Fruit fly (Drosophila melanogaster): ENCODE measurements around the gene Ir76a.

The Ir76a gene

DNA sequence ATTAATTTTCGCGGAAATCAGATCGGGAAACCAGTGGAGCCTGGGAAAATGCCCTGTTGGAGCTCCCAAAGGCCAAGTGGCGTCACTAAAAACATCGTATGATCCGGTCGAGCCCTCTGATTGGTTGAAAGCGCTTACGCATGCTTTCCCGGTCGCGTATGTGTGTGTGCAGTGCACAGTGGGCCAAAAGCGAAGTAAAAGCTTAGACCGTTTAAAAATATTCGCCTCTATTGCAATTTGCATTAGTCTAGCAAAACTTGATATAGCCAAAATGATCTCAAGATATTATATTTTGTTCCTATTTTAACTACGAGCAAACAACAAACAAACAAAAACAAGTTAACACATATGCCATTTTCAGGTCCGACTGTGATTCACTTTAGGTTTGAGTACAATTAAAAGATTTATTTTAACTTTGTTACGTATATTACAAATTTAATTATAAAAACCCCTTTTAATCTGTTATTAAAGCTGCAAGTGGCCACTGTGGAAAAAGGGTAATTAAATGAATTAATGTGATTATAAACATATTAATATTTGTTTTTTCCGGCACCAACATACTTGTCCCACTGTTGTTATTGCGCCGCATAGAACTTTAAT lies 4.8 kb upstream of the Ir76a start (continued):
- TF ChIP-seq CG13624 (GFP tag; optimal IDR thresholded peaks at IDR 0.05) (peak; percentile 85), CG12071 (GFP tag; optimal IDR thresholded peaks at IDR 0.05) (peak; percentile 70), tin (GFP tag; optimal IDR thresholded peaks at IDR 0.05) (peak; percentile 84), caup (GFP tag; optimal IDR thresholded peaks at IDR 0.05; ENCODE audit: severe bottlenecking) (peak; percentile 91), ttk (GFP tag; IDR thresholded peaks at IDR 0.05) (no peak; the same call in 1 of the 2 replicates), Rx (GFP tag; IDR thresholded peaks at IDR 0.05) (peak; percentile 7; the same call in 1 of the 2 replicates), CG12236 (GFP tag; optimal IDR thresholded peaks at IDR 0.05) (peak; percentile 47), wdn (GFP tag; IDR thresholded peaks at IDR 0.05) (no peak), CG1529 (GFP tag; optimal IDR thresholded peaks at IDR 0.05) (peak; percentile 73), Med (GFP tag) (peak; percentile 96), CG10543 (GFP tag; optimal IDR thresholded peaks at IDR 0.05) (peak; percentile 96), sisA (GFP tag; IDR thresholded peaks at IDR 0.05) (peak; percentile 68), pros (GFP tag; optimal IDR thresholded peaks at IDR 0.05) (peak; percentile 51), Fer3 (tag; optimal IDR thresholded peaks at IDR 0.05) (peak; percentile 77), CG34224 (GFP tag; IDR thresholded peaks at IDR 0.05; ENCODE audit: partially characterized antibody) (0 out of 3 replicates have a peak, but pooled peaks have one; percentile 12), CG8478 (optimal IDR thresholded peaks at IDR 0.05) (no peak), CG11695 (GFP tag; IDR thresholded peaks at IDR 0.05) (peak; percentile 71), MESR4 (GFP tag; optimal IDR thresholded peaks at IDR 0.05) (no peak), CG32767 (GFP tag; IDR thresholded peaks at IDR 0.05) (peak; percentile 62), ac (GFP tag; optimal IDR thresholded peaks at IDR 0.05) (peak; percentile 22), stwl (tag; optimal IDR thresholded peaks at IDR 0.05) (no peak), nmo (GFP tag; optimal IDR thresholded peaks at IDR 0.05) (peak; percentile 92), lmd (GFP tag; IDR thresholded peaks at IDR 0.05) (peak; percentile 72), CG2678 (tag; optimal IDR thresholded peaks at IDR 0.05) (peak; percentile 94), dmrt11E (tag; optimal IDR thresholded peaks at IDR 0.05) (peak; percentile 66), CG17912 (GFP tag; optimal IDR thresholded peaks at IDR 0.05) (peak; percentile 36), jigr1 (GFP tag; IDR thresholded peaks at IDR 0.05) (0 out of 3 replicates have a peak, but pooled peaks have one; percentile 28), NC2β (GFP tag; optimal IDR thresholded peaks at IDR 0.05) (peak; percentile 65), cg (GFP tag; optimal IDR thresholded peaks at IDR 0.05) (peak; percentile 87), seq (GFP tag; IDR thresholded peaks at IDR 0.05) (peak; percentile 76), CG1647 (GFP tag; optimal IDR thresholded peaks at IDR 0.05) (peak; percentile 13), lilli (GFP tag; optimal IDR thresholded peaks at IDR 0.05) (peak; percentile 90), CG1233 (GFP tag; optimal IDR thresholded peaks at IDR 0.05) (peak; percentile 83), CG9437 (GFP tag; optimal IDR thresholded peaks at IDR 0.05) (peak; percentile 89), Drgx (GFP tag; IDR thresholded peaks at IDR 0.05) (peak; percentile 78), Myb (GFP tag; optimal IDR thresholded peaks at IDR 0.05) (peak; percentile 41), HHEX (GFP tag; optimal IDR thresholded peaks at IDR 0.05) (peak; percentile 86), CG11696 (GFP tag; IDR thresholded peaks at IDR 0.05) (peak; percentile 24; the same call in 1 of the 2 replicates), zen2 (GFP tag; IDR thresholded peaks at IDR 0.05; ENCODE audit: partially characterized antibody) (no peak; the same call in 2 of the 3 replicates), Oli (tag; optimal IDR thresholded peaks at IDR 0.05) (peak; percentile 90), Sry-β (GFP tag; optimal IDR thresholded peaks at IDR 0.05) (peak; percentile 30), CG4328 (GFP tag; optimal IDR thresholded peaks at IDR 0.05) (peak; percentile 93), exex (tag; optimal IDR thresholded peaks at IDR 0.05) (peak; percentile 68), Jarid2 (GFP tag; optimal IDR thresholded peaks at IDR 0.05) (peak; percentile 61), C15 (GFP tag; IDR thresholded peaks at IDR 0.05) (0 out of 3 replicates have a peak, but pooled peaks have one; percentile 11), CG10147 (GFP tag; optimal IDR thresholded peaks at IDR 0.05) (peak; percentile 87), Doc2 (GFP tag; IDR thresholded peaks at IDR 0.05) (no peak), CG30431 (GFP tag; optimal IDR thresholded peaks at IDR 0.05) (peak; percentile 52), CG15514 (GFP tag; optimal IDR thresholded peaks at IDR 0.05) (no peak)
